Worm (Caenorhabditis elegans) whole organism, mixed stage, embryonic: ENCODE results near the gene R04F11.3.
A peak's percentile ranks its signal among the peaks of the same experiment; 100 is the strongest.

Experiments used
- M03D4.4 ChIP-seq: sonication (generic microtip); optimal IDR thresholded peaks from 2 replicates; lab custom pipeline; 2017; ENCODE audit warnings: mild to moderate bottlenecking, missing genetic modification characterization, missing compliant biosample characterization
- bed-3 ChIP-seq: fragments of 200-800 bp; sonication (Bioruptor generic); optimal IDR thresholded peaks from 3 replicates; lab custom pipeline; 2018; ENCODE audit warnings: mild to moderate bottlenecking, missing genetic modification characterization, moderate library complexity, missing compliant biosample characterization
- blmp-1 ChIP-seq: fragments of 150-350 bp; optimal IDR thresholded peaks from 2 replicates; lab custom pipeline; 2014; ENCODE audit warnings: missing biosample characterization, missing genetic modification characterization
- ceh-43 ChIP-seq: fragments of 200-800 bp; sonication (Bioruptor generic); optimal IDR thresholded peaks from 2 replicates; lab custom pipeline; 2018; ENCODE audit warnings: mild to moderate bottlenecking, missing genetic modification characterization, moderate library complexity, missing compliant biosample characterization
- ceh-83 ChIP-seq: fragments of 200-800 bp; sonication (Bioruptor generic); optimal IDR thresholded peaks from 2 replicates; lab custom pipeline; 2018; ENCODE audit warnings: mild to moderate bottlenecking, missing genetic modification characterization, missing compliant biosample characterization
- ces-1 ChIP-seq: fragments of 150-350 bp; optimal IDR thresholded peaks from 2 replicates; lab custom pipeline; 2014; ENCODE audit warnings: missing biosample characterization, missing genetic modification reagents, missing genetic modification characterization
- drap-1 ChIP-seq: fragments of 200-800 bp; sonication (Bioruptor generic); optimal IDR thresholded peaks from 3 replicates; lab custom pipeline; 2018; ENCODE audit warnings: mild to moderate bottlenecking, missing genetic modification characterization, missing compliant biosample characterization
- elt-1 ChIP-seq: sonication (generic microtip); optimal IDR thresholded peaks from 2 replicates; lab custom pipeline; 2017; ENCODE audit warnings: missing genetic modification characterization, mild to moderate bottlenecking, missing compliant biosample characterization, antibody characterized with exemption, moderate library complexity, borderline replicate concordance; ENCODE audit not compliant: insufficient read depth
- elt-3 ChIP-seq: fragments of 150-350 bp; optimal IDR thresholded peaks from 2 replicates; lab custom pipeline; 2014; ENCODE audit warnings: missing biosample characterization, missing genetic modification characterization
- flh-1 ChIP-seq: fragments of 200-800 bp; sonication (Bioruptor generic); optimal IDR thresholded peaks from 2 replicates; lab custom pipeline; 2018; ENCODE audit warnings: mild to moderate bottlenecking, missing genetic modification characterization, moderate library complexity, missing compliant biosample characterization
- ham-2 ChIP-seq: fragments of 200-800 bp; sonication (Bioruptor generic); optimal IDR thresholded peaks from 2 replicates; lab custom pipeline; 2018; ENCODE audit warnings: mild to moderate bottlenecking, missing genetic modification characterization, missing compliant biosample characterization
- lin-32 ChIP-seq: fragments of 200-800 bp; sonication (Bioruptor generic); optimal IDR thresholded peaks from 2 replicates; lab custom pipeline; 2018; ENCODE audit warnings: mild to moderate bottlenecking, missing genetic modification characterization, missing compliant biosample characterization
- lsy-2 ChIP-seq: fragments of 150-350 bp; optimal IDR thresholded peaks from 2 replicates; lab custom pipeline; 2014; ENCODE audit warnings: missing biosample characterization, missing genetic modification characterization
- mab-5 ChIP-seq: fragments of 150-350 bp; optimal IDR thresholded peaks from 2 replicates; lab custom pipeline; 2014; ENCODE audit warnings: missing biosample characterization, missing genetic modification characterization
- mep-1 ChIP-seq: fragments of 150-350 bp; optimal IDR thresholded peaks from 2 replicates; lab custom pipeline; 2017; ENCODE audit warnings: missing biosample characterization, missing genetic modification reagents, missing genetic modification characterization, inconsistent platforms
- mls-2 ChIP-seq: sonication (generic microtip); optimal IDR thresholded peaks from 2 replicates; lab custom pipeline; 2016; ENCODE audit warnings: mild to moderate bottlenecking, missing genetic modification characterization, moderate library complexity, missing compliant biosample characterization
- nhr-12 ChIP-seq: fragments of 150-350 bp; optimal IDR thresholded peaks from 2 replicates; lab custom pipeline; 2014; ENCODE audit warnings: missing biosample characterization, missing genetic modification characterization
- nhr-2 ChIP-seq: fragments of 150-350 bp; optimal IDR thresholded peaks from 2 replicates; lab custom pipeline; 2014; ENCODE audit warnings: missing biosample characterization, missing genetic modification characterization
- nhr-237 ChIP-seq: fragments of 150-350 bp; optimal IDR thresholded peaks from 2 replicates; lab custom pipeline; 2014; ENCODE audit warnings: missing biosample characterization, missing genetic modification characterization
- nhr-28 ChIP-seq: fragments of 150-350 bp; optimal IDR thresholded peaks from 2 replicates; lab custom pipeline; 2014; ENCODE audit warnings: missing biosample characterization, missing genetic modification characterization
- nhr-76 ChIP-seq: sonication (generic microtip); optimal IDR thresholded peaks from 2 replicates; lab custom pipeline; 2017; ENCODE audit warnings: missing biosample characterization, missing genetic modification characterization
- pha-4 ChIP-seq: fragments of 150-350 bp; optimal IDR thresholded peaks from 2 replicates; lab custom pipeline; 2018; ENCODE audit warnings: missing biosample characterization, missing genetic modification reagents, missing genetic modification characterization
- sem-2 ChIP-seq: fragments of 200-800 bp; sonication (Bioruptor generic); optimal IDR thresholded peaks from 2 replicates; lab custom pipeline; 2018; ENCODE audit warnings: mild to moderate bottlenecking, missing genetic modification characterization, missing compliant biosample characterization
- snpc-4 ChIP-seq: fragments of 150-350 bp; optimal IDR thresholded peaks from 2 replicates; lab custom pipeline; 2014; ENCODE audit warnings: missing biosample characterization, missing genetic modification characterization
- tbx-8 ChIP-seq: fragments of 200-800 bp; sonication (Bioruptor generic); optimal IDR thresholded peaks from 2 replicates; lab custom pipeline; 2018; ENCODE audit warnings: mild to moderate bottlenecking, missing genetic modification characterization, moderate library complexity, missing compliant biosample characterization
- unc-120 ChIP-seq: sonication (generic microtip); optimal IDR thresholded peaks from 2 replicates; lab custom pipeline; 2017; ENCODE audit warnings: missing genetic modification characterization, missing compliant biosample characterization; ENCODE audit not compliant: poor library complexity, severe bottlenecking
- unc-39 ChIP-seq: fragments of 150-350 bp; optimal IDR thresholded peaks from 2 replicates; lab custom pipeline; 2014; ENCODE audit warnings: missing biosample characterization, missing genetic modification characterization
- unc-62 ChIP-seq: fragments of 150-350 bp; optimal IDR thresholded peaks from 2 replicates; lab custom pipeline; 2014; ENCODE audit warnings: missing biosample characterization, missing genetic modification reagents, missing genetic modification characterization
- zip-8 ChIP-seq: fragments of 150-350 bp; optimal IDR thresholded peaks from 2 replicates; lab custom pipeline; 2014; ENCODE audit warnings: missing biosample characterization, missing genetic modification characterization
- ztf-11 ChIP-seq: fragments of 150-350 bp; optimal IDR thresholded peaks from 2 replicates; lab custom pipeline; 2014; ENCODE audit warnings: missing biosample characterization, missing genetic modification characterization

R04F11.3 gene

ce11 chrV:12299244-12299766 lies 17.7 kb downstream of the R04F11.3 start:
- TF ChIP-seq elt-3 (tag; lab: Kevin White, UChicago): no peak

ce11 chrV:12298184-12298583 lies 18.8 kb downstream of the R04F11.3 start:
- TF ChIP-seq nhr-237 (tag; lab: Kevin White, UChicago): no peak
- no peak for TF ChIP-seq bed-3 (GFP tag; lab: Kevin White, UChicago)
- TF ChIP-seq flh-1 (GFP tag; lab: Kevin White, UChicago): no peak

ce11 chrV:12296794-12297193 lies 20.2 kb downstream of the R04F11.3 start:
- peak; percentile 46 for TF ChIP-seq elt-1 (tag; lab: Kevin White, UChicago)
- no peak for TF ChIP-seq ces-1 (GFP tag; lab: Kevin White, UChicago)
- TF ChIP-seq, all 35 proteins: peak for 1

DNA sequence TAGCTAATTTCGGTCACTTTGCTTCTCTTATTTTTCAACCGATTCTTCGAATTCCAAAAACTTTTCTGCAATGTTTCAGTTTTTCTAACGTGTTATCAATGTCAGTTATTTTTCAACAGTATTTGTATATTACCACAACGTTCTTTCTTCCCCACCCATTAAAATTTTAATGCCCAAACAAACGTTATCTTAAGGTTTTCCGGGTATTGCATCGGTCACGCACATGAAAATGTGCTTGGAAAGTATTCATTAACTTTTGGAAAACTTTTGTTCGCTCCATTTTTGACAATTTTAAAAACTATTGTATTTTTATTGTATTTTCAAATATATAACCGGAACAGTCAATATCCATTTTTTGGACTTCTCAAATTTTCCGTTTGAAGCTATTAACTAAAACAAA lies 20.9 kb downstream of the R04F11.3 start:
- TF ChIP-seq ceh-43 (GFP tag; lab: Kevin White, UChicago) (no peak), mab-5 (tag; lab: Kevin White, UChicago) (no peak)

- TF ChIP-seq mab-5 (tag; lab: Kevin White, UChicago): no peak
- no peak for TF ChIP-seq zip-8 (tag; lab: Kevin White, UChicago)
- TF ChIP-seq snpc-4 (tag; lab: Kevin White, UChicago): no peak
- no peak for TF ChIP-seq nhr-12 (tag; lab: Kevin White, UChicago)
- no peak for TF ChIP-seq mls-2 (tag; lab: Kevin White, UChicago)
Observed at ce11 chrV:12295520-12295919, 21.5 kb downstream of the R04F11.3 start.

DNA sequence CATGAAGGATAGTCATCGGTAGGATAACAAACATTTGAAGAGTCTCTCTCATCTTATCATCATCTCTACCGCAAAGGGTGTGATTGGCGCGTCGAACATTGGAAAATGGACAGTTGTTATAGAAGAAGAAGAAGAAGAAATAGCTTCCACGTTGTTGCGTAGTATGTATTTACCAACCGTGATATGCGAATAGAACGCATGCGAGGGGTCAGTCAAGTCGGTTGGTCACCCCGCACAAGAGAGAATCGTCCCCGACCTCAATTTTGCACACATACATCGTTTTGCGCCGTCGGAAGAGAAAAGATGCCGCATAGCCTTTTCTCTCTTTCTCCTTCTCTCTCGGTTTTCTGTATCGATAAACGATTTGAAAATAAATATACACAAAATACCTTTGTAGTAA lies 22.0 kb downstream of the R04F11.3 start:
- TF ChIP-seq ces-1 (GFP tag; lab: Kevin White, UChicago) (no peak), pha-4 (tag; lab: Kevin White, UChicago) (peak; percentile 8), unc-120 (tag; lab: Kevin White, UChicago) (no peak), nhr-28 (no peak), elt-1 (tag; lab: Kevin White, UChicago) (peak; percentile 49), bed-3 (GFP tag; lab: Kevin White, UChicago) (no peak), mls-2 (tag; lab: Kevin White, UChicago) (no peak), sem-2 (GFP tag; lab: Kevin White, UChicago) (no peak), mep-1 (tag; lab: Kevin White, UChicago) (no peak), lin-32 (no peak), tbx-8 (GFP tag; lab: Kevin White, UChicago) (no peak), unc-39 (tag; lab: Kevin White, UChicago) (no peak), lsy-2 (tag; lab: Kevin White, UChicago) (no peak), nhr-2 (tag; lab: Kevin White, UChicago) (no peak), unc-62 (GFP tag; lab: Kevin White, UChicago) (no peak), flh-1 (GFP tag; lab: Kevin White, UChicago) (no peak), ham-2 (GFP tag; lab: Kevin White, UChicago) (peak; percentile 30)
- TF ChIP-seq, all 35 proteins: peak for 3

ce11 chrV:12294091-12294490 lies 22.9 kb downstream of the R04F11.3 start:
- TF ChIP-seq ham-2 (GFP tag; lab: Kevin White, UChicago): no peak
- no peak for TF ChIP-seq unc-62 (GFP tag; lab: Kevin White, UChicago)
- no peak for TF ChIP-seq M03D4.4 (tag; lab: Kevin White, UChicago)
- TF ChIP-seq nhr-76 (tag; lab: Kevin White, UChicago): no peak
- TF ChIP-seq elt-1 (tag; lab: Kevin White, UChicago): no peak
- no peak for TF ChIP-seq elt-3 (tag; lab: Kevin White, UChicago)
- TF ChIP-seq snpc-4 (tag; lab: Kevin White, UChicago): no peak
- no peak for TF ChIP-seq nhr-237 (tag; lab: Kevin White, UChicago)
- TF ChIP-seq flh-1 (GFP tag; lab: Kevin White, UChicago): no peak
- no peak for TF ChIP-seq nhr-28
- TF ChIP-seq ztf-11 (tag; lab: Kevin White, UChicago): no peak
- no peak for TF ChIP-seq sem-2 (GFP tag; lab: Kevin White, UChicago)
- no peak for TF ChIP-seq unc-120 (tag; lab: Kevin White, UChicago)
- TF ChIP-seq ceh-83 (GFP tag; lab: Kevin White, UChicago): no peak
- TF ChIP-seq blmp-1: no peak
- TF ChIP-seq mep-1 (tag; lab: Kevin White, UChicago): no peak
- no peak for TF ChIP-seq drap-1 (GFP tag; lab: Kevin White, UChicago)
- no peak for TF ChIP-seq tbx-8 (GFP tag; lab: Kevin White, UChicago)
- no peak for TF ChIP-seq nhr-12 (tag; lab: Kevin White, UChicago)
